Fruit fly (Drosophila melanogaster): Measurements from ENCODE around the gene Sec22.

Gene Sec22

DNA sequence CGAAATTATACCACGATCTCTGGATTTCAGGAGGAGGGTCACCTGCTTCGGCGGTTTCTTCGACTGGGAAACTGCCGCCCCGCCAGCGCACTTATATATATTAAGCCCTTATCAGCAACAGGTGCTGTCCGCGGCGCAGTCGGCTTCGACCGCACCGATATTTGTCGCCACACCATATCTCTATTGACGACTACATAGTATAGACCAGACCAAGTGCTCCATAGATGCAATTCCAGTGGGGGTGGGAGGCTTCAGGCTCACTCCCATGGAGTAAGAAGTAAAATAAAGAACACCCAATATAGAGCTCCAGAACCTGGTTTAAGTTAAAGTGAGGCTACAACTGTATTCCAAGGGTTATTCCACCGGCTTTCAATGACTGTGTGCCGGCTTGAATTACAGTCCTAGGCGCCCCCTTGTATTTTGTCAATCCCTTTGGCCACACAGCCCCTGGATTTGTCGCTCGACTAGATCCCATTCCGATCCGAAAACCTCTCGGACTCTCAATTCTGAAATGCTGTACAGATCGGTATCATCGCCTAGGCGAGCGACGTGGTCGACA is 15.8 kb upstream of the Sec22 start, which contains the start of gene CG13360:
Gene CG13360 (minus strand): TSS at position 51 of the 559 bp plus-strand sequence.
- no peak for TF ChIP-seq CTCF (optimal IDR thresholded peaks at IDR 0.05)
- no peak for TF ChIP-seq CG8478 (optimal IDR thresholded peaks at IDR 0.05)

DNA sequence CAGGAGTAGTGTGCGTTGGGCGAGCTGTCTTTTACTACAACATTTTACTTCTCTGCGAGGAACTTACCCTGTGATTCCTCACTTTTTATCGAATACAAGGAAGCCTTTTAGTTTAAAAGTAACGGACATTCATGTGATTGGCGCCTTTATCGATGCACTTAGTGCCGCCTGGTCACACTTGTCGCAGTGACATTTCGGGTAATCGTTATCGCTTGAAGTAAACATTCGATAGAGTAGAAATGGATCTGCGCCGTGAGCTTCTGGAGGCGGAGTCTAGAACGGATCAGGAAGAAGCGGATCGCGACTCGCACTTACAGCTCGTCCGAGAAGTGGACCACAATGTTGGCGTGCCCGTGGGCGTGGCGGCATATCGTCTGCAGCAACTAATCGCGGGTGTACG is 13.0 kb upstream of the Sec22 start, which contains the start of gene CG16989:
Gene CG16989 (plus strand): TSS at position 225 of the 400 bp plus-strand sequence.
- TF ChIP-seq CG8478 (optimal IDR thresholded peaks at IDR 0.05) (no peak), CTCF (optimal IDR thresholded peaks at IDR 0.05) (peak in 1 of 2 experiments; percentile 22)

DNA sequence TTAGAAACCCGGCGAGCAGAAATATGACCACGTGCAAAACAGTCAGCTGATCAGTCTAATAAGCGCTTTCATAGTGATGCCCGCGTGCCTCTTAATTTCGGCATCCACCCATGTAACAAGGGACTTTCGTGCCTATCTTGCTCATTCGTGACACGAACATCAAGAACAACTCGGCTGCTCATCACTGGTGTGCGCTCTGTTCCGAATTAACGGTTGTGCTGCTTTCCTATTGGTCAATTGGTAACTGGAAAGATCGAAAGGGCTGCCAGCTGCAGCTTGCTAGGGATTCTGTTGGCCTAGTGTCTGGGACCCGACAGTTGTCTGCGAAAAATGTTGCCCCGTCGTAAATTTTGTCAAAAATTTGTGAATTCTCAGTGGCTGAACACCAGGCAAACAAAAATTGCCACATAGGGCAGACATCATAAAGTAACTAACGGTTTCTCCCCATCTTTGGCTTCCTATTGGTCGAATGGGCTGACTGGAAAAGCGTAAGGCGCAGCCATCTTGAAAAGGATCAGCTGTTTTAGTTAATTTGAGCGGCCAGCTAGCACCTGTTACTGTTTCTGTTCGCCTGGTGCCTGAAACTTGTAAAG is 9.4 kb upstream of the Sec22 start:
- TF ChIP-seq CG8478 (optimal IDR thresholded peaks at IDR 0.05) (no peak), CTCF (optimal IDR thresholded peaks at IDR 0.05) (no peak)

DNA sequence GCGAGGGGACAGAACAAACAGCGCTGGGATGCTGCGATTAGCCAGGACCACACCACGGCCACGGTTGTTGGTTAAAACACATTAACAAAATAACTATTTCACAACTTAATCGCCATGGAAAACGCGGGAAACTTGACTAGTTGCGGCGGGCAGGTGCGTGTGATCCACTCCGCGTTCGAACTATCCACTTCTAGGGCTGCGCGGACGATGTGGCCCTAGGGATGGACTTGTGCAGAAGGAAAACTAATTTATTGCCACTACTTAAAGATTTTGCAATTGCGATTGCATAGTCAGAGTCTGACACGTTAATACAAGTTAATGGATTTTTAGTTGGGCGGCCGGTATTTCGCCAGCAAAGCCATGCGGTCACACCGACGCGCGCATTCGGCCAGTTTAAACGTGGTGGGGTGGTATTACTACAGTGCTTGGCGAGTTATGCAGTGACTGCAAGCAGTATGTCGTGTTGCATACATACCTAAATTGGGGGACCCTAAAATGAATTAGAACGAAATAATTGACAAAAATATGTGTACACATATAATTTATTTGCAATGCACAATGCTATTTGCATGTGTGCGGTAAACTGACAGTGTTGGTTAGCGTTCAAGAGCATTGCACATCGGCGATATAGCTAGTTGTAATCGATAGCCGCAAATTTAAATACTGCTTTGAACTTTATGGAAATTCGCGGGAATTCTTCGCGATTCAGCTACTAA is 4.6 kb upstream of the Sec22 start, which contains the start of gene Rbf:
Gene Rbf (minus strand): TSS at position 323 of the 716 bp plus-strand sequence.
- TF ChIP-seq CTCF (optimal IDR thresholded peaks at IDR 0.05) (no peak), CG8478 (optimal IDR thresholded peaks at IDR 0.05) (no peak)

DNA sequence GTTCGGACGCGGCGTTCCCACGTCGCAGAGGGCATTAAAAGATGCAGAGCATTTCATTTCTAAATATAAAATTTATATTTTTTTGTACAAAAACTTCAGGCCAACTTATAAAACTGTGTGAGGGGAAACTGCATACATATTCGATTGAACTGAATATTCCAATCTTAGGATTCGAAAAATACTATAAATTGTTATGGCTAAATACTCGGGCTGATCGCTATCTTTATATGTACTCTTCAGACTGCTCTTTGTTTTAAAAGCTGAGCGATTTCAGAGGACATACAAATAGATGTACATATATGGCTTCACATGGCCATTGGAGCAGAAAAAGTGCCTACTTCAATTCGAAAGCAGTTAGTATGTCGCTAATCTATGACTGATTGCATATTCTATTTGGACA is 2.5 kb upstream of the Sec22 start, which contains the start of gene CG13359:
Gene CG13359 (minus strand): TSS at position 101 of the 400 bp plus-strand sequence.
- no peak for TF ChIP-seq CG8478 (optimal IDR thresholded peaks at IDR 0.05)
- no peak for TF ChIP-seq CTCF (optimal IDR thresholded peaks at IDR 0.05)

DNA sequence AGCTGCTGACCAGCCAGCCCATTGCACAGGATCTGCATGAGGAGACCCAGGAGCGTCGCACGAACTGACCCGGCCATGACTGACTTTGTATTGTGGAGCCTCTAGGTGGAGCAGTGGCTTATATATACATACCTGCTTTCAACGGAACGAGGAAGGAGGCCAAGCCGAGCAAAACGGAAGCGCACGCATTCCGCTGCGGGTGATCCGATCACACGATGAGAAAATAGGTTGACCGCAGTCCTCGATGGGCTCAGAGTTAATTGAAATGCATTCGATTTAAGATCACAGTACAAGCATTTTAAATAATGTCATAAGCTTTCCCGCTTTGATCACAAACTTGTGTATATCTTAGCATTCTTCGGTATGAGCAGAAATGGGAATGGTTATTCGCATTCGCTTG is 1.1 kb upstream of the Sec22 start, which contains the start of gene CG13358:
Gene CG13358 (minus strand): TSS at position 101 of the 400 bp plus-strand sequence.
- TF ChIP-seq CTCF (optimal IDR thresholded peaks at IDR 0.05): no peak
- no peak for TF ChIP-seq CG8478 (optimal IDR thresholded peaks at IDR 0.05)

DNA sequence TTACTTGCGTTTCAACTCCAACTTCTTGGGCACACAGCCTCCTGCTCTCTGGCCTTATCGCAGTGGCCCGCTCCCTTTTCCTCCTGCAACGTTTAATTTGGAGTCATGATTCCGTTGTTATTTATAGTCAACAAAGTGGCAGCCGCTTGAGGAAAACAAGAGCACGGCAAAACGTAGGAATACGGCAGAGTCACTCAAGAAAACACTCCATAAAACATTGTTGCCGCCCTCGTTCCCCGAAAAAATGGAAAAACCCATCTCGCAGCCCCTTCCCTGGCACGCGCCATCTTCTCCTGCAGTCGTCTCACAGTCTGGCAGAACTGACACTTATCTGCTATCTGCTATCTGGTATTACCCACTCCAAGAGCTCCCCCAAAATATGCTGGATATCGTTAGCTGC is 19.1 kb downstream of the Sec22 start:
- TF ChIP-seq CTCF (optimal IDR thresholded peaks at IDR 0.05) (no peak), CG8478 (optimal IDR thresholded peaks at IDR 0.05) (no peak)

DNA sequence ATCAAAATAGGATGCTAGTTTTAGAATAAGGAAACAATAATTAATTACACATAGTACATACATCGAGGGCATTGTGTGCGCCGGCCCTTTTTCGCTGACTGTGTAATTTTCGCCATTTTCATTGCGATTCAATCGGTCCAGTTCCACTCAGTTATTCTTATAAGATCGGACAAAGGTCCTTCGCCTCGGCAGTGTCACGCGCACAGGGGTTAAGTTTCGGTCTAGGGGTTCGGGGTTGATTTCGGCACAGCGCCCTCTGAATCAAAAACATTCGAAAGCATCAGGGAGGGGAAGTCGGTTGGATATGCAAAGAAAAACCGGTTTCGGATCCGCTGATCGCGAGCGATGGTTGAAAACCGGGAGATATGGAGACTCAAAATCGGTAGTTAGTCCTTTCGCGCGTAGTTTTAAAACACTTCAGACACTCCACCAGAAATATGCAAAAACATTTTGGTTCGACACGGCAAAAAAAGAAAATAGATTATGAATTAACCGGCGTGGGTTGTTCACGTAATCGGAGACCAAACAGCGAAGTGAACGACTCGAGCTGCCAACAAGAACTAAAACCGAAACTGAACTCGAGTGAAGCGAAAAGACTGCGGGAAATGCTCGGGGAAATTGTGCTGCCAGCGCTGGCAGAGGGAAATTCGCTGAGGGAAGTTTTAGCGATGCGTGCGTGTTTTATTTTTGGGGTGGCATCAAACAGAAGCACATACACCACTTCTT is 30.3 kb downstream of the Sec22 start:
- TF ChIP-seq CTCF (optimal IDR thresholded peaks at IDR 0.05) (no peak), CG8478 (optimal IDR thresholded peaks at IDR 0.05) (no peak)

DNA sequence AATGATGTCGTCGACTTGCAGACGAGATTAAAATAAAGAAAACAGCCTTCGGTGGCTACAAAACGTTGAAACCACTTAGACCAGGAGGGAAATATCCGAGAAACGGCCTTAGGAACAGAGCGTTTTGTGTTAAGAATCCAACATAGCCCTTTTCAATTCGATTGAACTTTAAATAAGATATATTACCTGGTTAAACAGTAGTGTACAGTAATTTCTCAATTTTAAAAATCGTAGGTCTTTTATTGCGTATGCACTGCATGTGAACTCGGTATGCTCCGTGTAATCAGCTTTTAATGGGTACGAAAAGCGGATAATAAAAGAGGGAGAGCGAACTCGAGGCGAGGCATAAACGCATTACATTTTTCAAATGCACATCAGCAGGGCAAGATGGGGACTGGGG is 32.1 kb downstream of the Sec22 start:
- TF ChIP-seq CTCF (optimal IDR thresholded peaks at IDR 0.05): no peak
- no peak for TF ChIP-seq CG8478 (optimal IDR thresholded peaks at IDR 0.05)

DNA sequence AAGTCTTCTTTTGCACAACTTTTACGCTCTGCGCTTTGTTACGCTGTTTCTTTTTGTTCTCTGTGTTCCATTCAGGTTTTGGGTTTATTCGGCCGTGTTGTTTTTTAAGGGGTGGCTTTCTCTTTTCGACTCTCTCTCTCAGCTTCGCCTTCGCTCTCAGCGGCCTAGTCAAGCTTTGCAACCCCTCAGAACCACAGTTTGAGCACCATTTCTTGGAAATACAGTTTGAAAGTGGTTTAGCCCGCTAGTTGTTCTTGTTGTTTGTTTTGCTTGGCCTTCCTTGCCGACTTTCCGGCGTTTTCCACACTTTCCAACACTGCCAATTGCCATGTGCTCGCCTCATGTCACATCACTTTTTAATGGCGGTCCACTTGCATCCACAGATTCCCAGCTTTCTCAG is 35.2 kb downstream of the Sec22 start:
- peak in 1 of 2 experiments; percentile 10 for TF ChIP-seq CTCF (optimal IDR thresholded peaks at IDR 0.05)
- no peak for TF ChIP-seq CG8478 (optimal IDR thresholded peaks at IDR 0.05)

DNA sequence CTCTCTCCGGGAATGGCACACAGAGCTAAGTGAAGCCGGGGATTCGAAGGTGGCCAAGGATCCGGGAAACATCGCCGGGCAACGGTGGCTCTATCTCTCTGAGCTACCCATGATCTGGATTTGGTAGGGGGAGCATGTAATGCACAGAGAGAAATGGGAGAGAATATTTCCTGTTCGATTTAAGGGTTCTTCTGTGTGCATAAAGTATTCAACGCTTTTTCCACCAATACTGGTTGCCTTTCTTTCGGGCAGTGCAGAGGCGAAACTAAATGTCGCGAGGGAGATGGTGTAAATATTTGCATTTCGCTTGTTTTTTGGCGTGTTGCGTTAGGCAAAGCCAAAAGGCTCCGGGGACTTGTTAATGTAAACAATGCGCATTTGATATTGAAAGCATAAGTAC is 36.1 kb downstream of the Sec22 start:
- no peak for TF ChIP-seq CTCF (optimal IDR thresholded peaks at IDR 0.05)
- TF ChIP-seq CG8478 (optimal IDR thresholded peaks at IDR 0.05): no peak

DNA sequence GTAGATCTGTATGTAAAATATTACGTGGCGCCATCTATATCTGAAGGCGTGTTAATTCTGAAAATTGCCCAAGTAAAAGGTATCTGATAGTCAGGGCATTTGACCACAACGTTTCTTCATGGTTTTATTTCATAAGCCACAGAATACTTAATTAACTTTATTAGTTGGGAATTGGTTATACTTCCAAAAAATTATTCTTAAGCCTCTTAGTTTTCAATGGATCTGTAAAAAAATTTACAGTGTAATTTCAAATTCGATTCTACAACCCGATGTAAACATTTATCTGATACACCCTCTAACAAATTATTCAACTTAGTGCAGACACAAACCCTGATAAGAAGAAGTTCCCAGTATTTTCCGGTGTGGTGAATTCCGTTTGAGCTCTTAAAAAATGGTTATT is 37.6 kb downstream of the Sec22 start:
- peak; percentile 57 to 76 for TF ChIP-seq CTCF (optimal IDR thresholded peaks at IDR 0.05)
- no peak for TF ChIP-seq CG8478 (optimal IDR thresholded peaks at IDR 0.05)

DNA sequence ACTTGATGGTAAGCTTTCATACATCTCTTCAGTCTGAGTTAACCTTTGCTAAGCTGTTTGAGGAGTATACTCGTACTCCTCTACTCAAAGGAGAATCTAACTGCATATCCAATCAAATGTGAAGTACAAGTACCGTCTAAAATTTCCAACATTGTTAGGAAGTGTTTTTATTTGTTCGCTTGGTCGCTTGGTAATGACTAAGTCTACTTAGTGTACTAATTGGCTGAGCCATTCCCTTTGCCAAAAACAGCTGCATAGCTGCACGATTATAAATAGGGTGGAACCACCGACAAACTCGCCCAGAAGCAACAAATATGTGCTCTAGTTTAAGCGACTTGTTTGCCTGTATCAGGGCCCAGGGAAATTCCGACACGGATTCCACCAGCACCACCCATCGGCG is 38.6 kb downstream of the Sec22 start, which contains the start of gene CG14635:
Gene CG14635 (plus strand): TSS at position 301 of the 400 bp plus-strand sequence.
- no peak for TF ChIP-seq CG8478 (optimal IDR thresholded peaks at IDR 0.05)
- TF ChIP-seq CTCF (optimal IDR thresholded peaks at IDR 0.05): no peak

DNA sequence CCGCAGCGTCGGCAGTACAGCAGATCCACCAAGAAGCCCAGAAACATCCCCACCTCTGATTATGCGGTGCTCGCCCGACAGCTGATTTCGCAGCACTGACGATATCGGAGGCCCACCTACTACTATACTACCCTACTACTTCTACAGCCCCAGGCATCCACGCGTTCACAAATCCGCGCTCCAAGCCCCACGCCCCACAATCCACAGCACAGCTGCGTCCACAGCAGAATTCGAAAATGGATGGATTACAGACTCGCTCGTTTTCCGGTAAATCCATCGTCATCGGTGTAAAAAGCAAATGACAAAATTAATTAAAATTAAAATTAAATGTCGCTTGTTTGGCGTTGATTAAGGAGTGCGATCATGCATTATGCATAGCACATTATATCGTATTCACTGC is 41.2 kb downstream of the Sec22 start, which contains the start of gene CG3713:
Gene CG3713 (minus strand): TSS at position 101 of the 400 bp plus-strand sequence.
- TF ChIP-seq CG8478 (optimal IDR thresholded peaks at IDR 0.05) (no peak), CTCF (optimal IDR thresholded peaks at IDR 0.05) (no peak)

Measured in S2 (cell line).